Fruit fly (Drosophila melanogaster) whole organism, prepupa: ENCODE data around the gene CG45066.

Experiments used
- Blimp-1 ChIP-seq: fragments of 200-800 bp; sonication (Bioruptor generic); optimal IDR thresholded peaks from 3 replicates; lab custom pipeline; 2017; ENCODE audit warnings: missing biosample characterization, missing genetic modification characterization, mild to moderate bottlenecking, moderate library complexity, missing genetic modification reagents
- CG10669 ChIP-seq: fragments of 200-800 bp; sonication (Bioruptor generic); optimal IDR thresholded peaks from 3 replicates; lab custom pipeline; 2018; ENCODE audit warnings: missing biosample characterization, mild to moderate bottlenecking, missing genetic modification characterization, moderate library complexity
- CG11294 ChIP-seq: fragments of 200-800 bp; sonication (Bioruptor generic); IDR thresholded peaks from 2 replicates; pipeline ENCODE4 v1.3.6; 2022; ENCODE audit warnings: missing biosample characterization, missing genetic modification characterization
- CG11762 ChIP-seq: fragments of 200-800 bp; sonication (Bioruptor generic); optimal IDR thresholded peaks from 3 replicates; lab custom pipeline; 2016; ENCODE audit warnings: missing biosample characterization, missing genetic modification characterization; ENCODE audit not compliant: insufficient read depth
- CG15336 ChIP-seq: fragments of 200-800 bp; sonication (Bioruptor generic); IDR thresholded peaks from 2 replicates; pipeline ENCODE4 v1.3.6; 2022; ENCODE audit warnings: missing biosample characterization, missing genetic modification characterization
- CG16779 ChIP-seq: fragments of 200-800 bp; sonication (Bioruptor generic); optimal IDR thresholded peaks from 3 replicates; lab custom pipeline; 2017; ENCODE audit warnings: missing biosample characterization, mild to moderate bottlenecking, missing genetic modification characterization
- CG31627 ChIP-seq: fragments of 200-800 bp; sonication (Bioruptor generic); optimal IDR thresholded peaks from 3 replicates; lab custom pipeline; 2016; ENCODE audit warnings: missing biosample characterization, missing genetic modification characterization
- CG34406 ChIP-seq: fragments of 200-800 bp; sonication (Bioruptor generic); optimal IDR thresholded peaks from 3 replicates; lab custom pipeline; 2016; ENCODE audit warnings: missing biosample characterization, missing genetic modification characterization
- CG4318 ChIP-seq: fragments of 200-800 bp; sonication (Bioruptor generic); optimal IDR thresholded peaks from 3 replicates; lab custom pipeline; 2017; ENCODE audit warnings: missing biosample characterization, mild to moderate bottlenecking, missing genetic modification characterization
- CG6163 ChIP-seq: fragments of 200-800 bp; sonication (Bioruptor generic); IDR thresholded peaks from 3 replicates; pipeline ENCODE4 v1.3.6; 2022; ENCODE audit warnings: missing biosample characterization, missing genetic modification characterization
- CG6792 ChIP-seq: fragments of 200-800 bp; sonication (Bioruptor generic); optimal IDR thresholded peaks from 3 replicates; lab custom pipeline; 2016; ENCODE audit warnings: missing biosample characterization, missing genetic modification characterization
- CG6854 ChIP-seq: fragments of 200-800 bp; sonication (Bioruptor generic); optimal IDR thresholded peaks from 2 replicates; lab custom pipeline; 2017; ENCODE audit warnings: missing biosample characterization, mild to moderate bottlenecking, missing genetic modification characterization
- Eip75B ChIP-seq: fragments of 200-800 bp; sonication (Bioruptor generic); optimal IDR thresholded peaks from 3 replicates; lab custom pipeline; 2016; ENCODE audit warnings: missing biosample characterization, missing genetic modification characterization
- Eip78C ChIP-seq: fragments of 200-800 bp; sonication (Bioruptor generic); peaks from one replicate; lab custom pipeline; 2016; ENCODE audit warnings: missing biosample characterization, missing genetic modification characterization
- Ets96B ChIP-seq: fragments of 200-800 bp; optimal IDR thresholded peaks from 2 replicates; lab custom pipeline; 2019; ENCODE audit warnings: missing biosample characterization, mild to moderate bottlenecking, missing genetic modification characterization, moderate library complexity
- Gug ChIP-seq: fragments of 200-800 bp; sonication (Bioruptor generic); IDR thresholded peaks from 2 replicates; pipeline ENCODE4 v1.3.6; 2022; ENCODE audit warnings: missing biosample characterization, missing genetic modification characterization
- Hr38 ChIP-seq: sonication (Bioruptor generic); optimal IDR thresholded peaks from 2 replicates; lab custom pipeline; 2016; ENCODE audit warnings: missing biosample characterization, missing genetic modification characterization
- Hr39 ChIP-seq: fragments of 200-800 bp; sonication (Bioruptor generic); optimal IDR thresholded peaks from 2 replicates; lab custom pipeline; 2016; ENCODE audit warnings: missing biosample characterization, missing genetic modification characterization
- Sox14 ChIP-seq: fragments of 200-800 bp; sonication (Bioruptor generic); optimal IDR thresholded peaks from 3 replicates; lab custom pipeline; 2016; ENCODE audit warnings: missing biosample characterization, missing genetic modification characterization
- Sox15 ChIP-seq: fragments of 200-800 bp; sonication (Bioruptor generic); optimal IDR thresholded peaks from 3 replicates; lab custom pipeline; 2016; ENCODE audit warnings: missing biosample characterization, missing genetic modification characterization
- achi ChIP-seq: fragments of 200-800 bp; sonication (Bioruptor generic); optimal IDR thresholded peaks from 3 replicates; lab custom pipeline; 2016; ENCODE audit warnings: missing biosample characterization, missing genetic modification characterization
- dsx ChIP-seq: fragments of 200-800 bp; optimal IDR thresholded peaks from 3 replicates; lab custom pipeline; 2019; ENCODE audit warnings: missing biosample characterization, mild to moderate bottlenecking, missing genetic modification characterization, moderate library complexity; ENCODE audit not compliant: poor library complexity, severe bottlenecking
- eg ChIP-seq: fragments of 200-800 bp; sonication (Bioruptor generic); IDR thresholded peaks from 3 replicates; pipeline ENCODE4 v1.3.6; 2022; ENCODE audit warnings: missing biosample characterization, missing genetic modification characterization
- fd85E ChIP-seq: fragments of 200-800 bp; sonication (Bioruptor generic); optimal IDR thresholded peaks from 3 replicates; lab custom pipeline; 2016; ENCODE audit warnings: missing biosample characterization, missing genetic modification characterization
- fkh ChIP-seq: fragments of 200-800 bp; sonication (Bioruptor generic); optimal IDR thresholded peaks from 3 replicates; lab custom pipeline; 2017; ENCODE audit warnings: missing biosample characterization, mild to moderate bottlenecking, missing genetic modification characterization, moderate library complexity
- lz ChIP-seq: fragments of 200-800 bp; sonication (Bioruptor generic); optimal IDR thresholded peaks from 3 replicates; lab custom pipeline; 2016; ENCODE audit warnings: missing biosample characterization, missing genetic modification characterization
- ss ChIP-seq, 2 experiments: fragments of 200-800 bp; sonication (Bioruptor generic); optimal IDR thresholded peaks; 2 replicates in 1 of 2; 3 replicates in 1 of 2; lab custom pipeline; 2017 to 2018; ENCODE audit warnings: mild to moderate bottlenecking in 2 of 2, missing biosample characterization in 2 of 2, missing genetic modification characterization in 2 of 2, moderate library complexity in 1 of 2
- svp ChIP-seq: fragments of 200-800 bp; sonication (Bioruptor generic); peaks from one replicate; lab custom pipeline; 2016; ENCODE audit warnings: missing biosample characterization, missing genetic modification characterization
- topi ChIP-seq: fragments of 200-800 bp; sonication (Bioruptor generic); optimal IDR thresholded peaks from 3 replicates; lab custom pipeline; 2016; ENCODE audit warnings: missing biosample characterization, missing genetic modification characterization
- vri ChIP-seq: fragments of 200-800 bp; sonication (Bioruptor generic); optimal IDR thresholded peaks from 3 replicates; lab custom pipeline; 2016; ENCODE audit warnings: missing biosample characterization, mild to moderate bottlenecking, missing genetic modification characterization

Gene CG45066

dm6 chr3L:3070274-3071204 is 40.5 kb downstream of the CG45066 start, which contains the start of the genes CG32486 and PAN3 (continued):
- no peak for TF ChIP-seq CG6792 (GFP tag; lab: Kevin White, UChicago)
- TF ChIP-seq CG16779 (tag; lab: Kevin White, UChicago): peak; percentile 54
- TF ChIP-seq Ets96B (tag; lab: Kevin White, UChicago): peak; percentile 16

- TF ChIP-seq CG4318 (GFP tag; lab: Kevin White, UChicago) (no peak), CG15336 (GFP tag; lab: Robert Waterston, UW) (0 out of 2 replicates have a peak, but pooled peaks have one; percentile 9), Sox15 (no peak), lz (GFP tag; lab: Kevin White, UChicago) (no peak), eg (GFP tag; lab: Robert Waterston, UW) (no peak), topi (GFP tag; lab: Kevin White, UChicago) (no peak), CG11762 (GFP tag; lab: Kevin White, UChicago) (no peak), Eip75B (no peak), Eip78C (GFP tag; lab: Kevin White, UChicago) (peak; percentile 4), Hr38 (no peak), vri (GFP tag; lab: Kevin White, UChicago) (peak; percentile 46), CG34406 (GFP tag; lab: Kevin White, UChicago) (no peak), CG11294 (no peak), fd85E (GFP tag; lab: Kevin White, UChicago) (no peak), dsx (GFP tag; lab: Kevin White, UChicago) (no peak), achi (GFP tag; lab: Kevin White, UChicago) (no peak), Ets96B (tag; lab: Kevin White, UChicago) (no peak), ss (GFP tag; optimal IDR thresholded peaks at IDR 0.05; lab: Kevin White, UChicago) (peak in 1 of 2 experiments; percentile 26), fkh (GFP tag; lab: Kevin White, UChicago) (peak; percentile 53), Hr39 (GFP tag; lab: Kevin White, UChicago) (no peak), Sox14 (GFP tag; lab: Kevin White, UChicago) (peak; percentile 15), CG16779 (tag; lab: Kevin White, UChicago) (no peak), CG10669 (no peak), Blimp-1 (GFP tag; lab: Kevin White, UChicago) (no peak), CG6163 (0 out of 3 replicates have a peak, but pooled peaks have one; percentile 11), CG31627 (GFP tag; lab: Kevin White, UChicago) (no peak), CG6854 (no peak), svp (GFP tag; lab: Kevin White, UChicago) (peak; percentile 31), Gug (GFP tag; lab: Robert Waterston, UW) (no peak)
Measured at dm6 chr3L:3069774-3070173, 41.3 kb downstream of the CG45066 start.
